Fruit fly (Drosophila melanogaster): ENCODE measurements around the gene CG8010.

DNA sequence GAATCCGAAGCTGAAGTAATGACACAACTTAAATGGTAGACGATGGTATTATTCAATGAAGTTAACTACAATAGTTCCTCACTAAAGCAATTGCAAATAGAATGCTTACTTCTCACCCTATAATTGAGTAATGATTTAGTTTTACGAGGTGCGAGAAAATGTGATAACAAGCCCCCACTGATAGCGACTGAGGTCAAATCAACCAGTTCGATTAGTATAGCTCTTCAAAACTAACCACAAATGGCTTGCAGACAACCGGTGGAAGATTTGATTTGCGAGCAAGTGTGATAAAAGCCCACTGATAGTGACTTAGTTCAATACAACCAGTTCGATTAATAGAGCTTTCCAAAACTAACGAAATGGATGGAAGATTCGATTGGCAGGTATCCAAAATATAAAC lies 29.3 kb downstream of the CG8010 start:
- TF ChIP-seq CG8159 (tag; optimal IDR thresholded peaks at IDR 0.05) (no peak), CG15710 (tag; optimal IDR thresholded peaks at IDR 0.05) (no peak), gl (tag; optimal IDR thresholded peaks at IDR 0.05) (no peak), Pif1A (GFP tag; optimal IDR thresholded peaks at IDR 0.05) (no peak), CG14655 (GFP tag; optimal IDR thresholded peaks at IDR 0.05) (no peak), EcR (GFP tag; optimal IDR thresholded peaks at IDR 0.05) (no peak), CG13204 (GFP tag; optimal IDR thresholded peaks at IDR 0.05) (no peak), fd96Ca (GFP tag; IDR thresholded peaks at IDR 0.05) (no peak), CG4496 (GFP tag; IDR thresholded peaks at IDR 0.05) (no peak), D1 (tag; optimal IDR thresholded peaks at IDR 0.05) (no peak)

Measured in whole organism, pupa.